Fruit fly (Drosophila melanogaster) whole organism, prepupa: ENCODE results near the gene RnpS1.

ENCODE experiments used
- CG10669 ChIP-seq: fragments of 200-800 bp; sonication (Bioruptor generic); optimal IDR thresholded peaks from 3 replicates; lab custom pipeline; 2018; ENCODE audit warnings: missing biosample characterization, mild to moderate bottlenecking, missing genetic modification characterization, moderate library complexity
- CG11294 ChIP-seq: fragments of 200-800 bp; sonication (Bioruptor generic); IDR thresholded peaks from 2 replicates; pipeline ENCODE4 v1.3.6; 2022; ENCODE audit warnings: missing biosample characterization, missing genetic modification characterization
- CG15336 ChIP-seq: fragments of 200-800 bp; sonication (Bioruptor generic); IDR thresholded peaks from 2 replicates; pipeline ENCODE4 v1.3.6; 2022; ENCODE audit warnings: missing biosample characterization, missing genetic modification characterization
- CG1621 ChIP-seq: fragments of 200-800 bp; sonication (Bioruptor generic); optimal IDR thresholded peaks from 3 replicates; lab custom pipeline; 2018; ENCODE audit warnings: missing biosample characterization, mild to moderate bottlenecking, missing genetic modification characterization
- CG4318 ChIP-seq: fragments of 200-800 bp; sonication (Bioruptor generic); optimal IDR thresholded peaks from 3 replicates; lab custom pipeline; 2017; ENCODE audit warnings: missing biosample characterization, mild to moderate bottlenecking, missing genetic modification characterization
- CG6808 ChIP-seq: fragments of 200-800 bp; sonication (Bioruptor generic); optimal IDR thresholded peaks from 3 replicates; lab custom pipeline; 2017; ENCODE audit warnings: missing biosample characterization, missing genetic modification characterization, mild to moderate bottlenecking, moderate library complexity, missing genetic modification reagents
- Eip75B ChIP-seq: fragments of 200-800 bp; sonication (Bioruptor generic); optimal IDR thresholded peaks from 3 replicates; lab custom pipeline; 2016; ENCODE audit warnings: missing biosample characterization, missing genetic modification characterization
- OdsH ChIP-seq: fragments of 200-800 bp; sonication (Bioruptor generic); optimal IDR thresholded peaks from 3 replicates; lab custom pipeline; 2016; ENCODE audit warnings: missing biosample characterization, missing genetic modification characterization
- Smox ChIP-seq: fragments of 200-800 bp; sonication (Bioruptor generic); optimal IDR thresholded peaks from 3 replicates; lab custom pipeline; 2016; ENCODE audit warnings: missing biosample characterization, missing genetic modification characterization
- cyc ChIP-seq: fragments of 200-800 bp; sonication (Bioruptor generic); optimal IDR thresholded peaks from 3 replicates; lab custom pipeline; 2016; ENCODE audit warnings: missing biosample characterization, missing genetic modification characterization
- dac ChIP-seq: fragments of 200-800 bp; sonication (Bioruptor generic); optimal IDR thresholded peaks from 2 replicates; lab custom pipeline; 2017; ENCODE audit warnings: missing biosample characterization, mild to moderate bottlenecking, missing genetic modification characterization
- fd85E ChIP-seq: fragments of 200-800 bp; sonication (Bioruptor generic); optimal IDR thresholded peaks from 3 replicates; lab custom pipeline; 2016; ENCODE audit warnings: missing biosample characterization, missing genetic modification characterization
- ss ChIP-seq, 2 experiments: fragments of 200-800 bp; sonication (Bioruptor generic); optimal IDR thresholded peaks; 2 replicates in 1 of 2; 3 replicates in 1 of 2; lab custom pipeline; 2017 to 2018; ENCODE audit warnings: mild to moderate bottlenecking in 2 of 2, missing biosample characterization in 2 of 2, missing genetic modification characterization in 2 of 2, moderate library complexity in 1 of 2

- TF ChIP-seq Smox (GFP tag; lab: Kevin White, UChicago) (no peak), ss (GFP tag; optimal IDR thresholded peaks at IDR 0.05; lab: Kevin White, UChicago) (no peak), CG6808 (GFP tag; lab: Kevin White, UChicago) (no peak), CG15336 (GFP tag; lab: Robert Waterston, UW) (no peak), cyc (GFP tag; lab: Kevin White, UChicago) (no peak), dac (GFP tag; lab: Kevin White, UChicago) (no peak), Eip75B (no peak), OdsH (GFP tag; lab: Kevin White, UChicago) (no peak), fd85E (GFP tag; lab: Kevin White, UChicago) (no peak), CG11294 (no peak), CG4318 (GFP tag; lab: Kevin White, UChicago) (no peak), CG1621 (tag; lab: Kevin White, UChicago) (no peak), CG10669 (no peak)
Measured at dm6 chr3R:9516400-9516852, 35.4 kb upstream of the RnpS1 start.
